Worm (Caenorhabditis elegans): Measurements from ENCODE around the gene pkc-2.
A peak's percentile ranks its signal among the peaks of the same experiment; 100 is the strongest.

Gene pkc-2

DNA sequence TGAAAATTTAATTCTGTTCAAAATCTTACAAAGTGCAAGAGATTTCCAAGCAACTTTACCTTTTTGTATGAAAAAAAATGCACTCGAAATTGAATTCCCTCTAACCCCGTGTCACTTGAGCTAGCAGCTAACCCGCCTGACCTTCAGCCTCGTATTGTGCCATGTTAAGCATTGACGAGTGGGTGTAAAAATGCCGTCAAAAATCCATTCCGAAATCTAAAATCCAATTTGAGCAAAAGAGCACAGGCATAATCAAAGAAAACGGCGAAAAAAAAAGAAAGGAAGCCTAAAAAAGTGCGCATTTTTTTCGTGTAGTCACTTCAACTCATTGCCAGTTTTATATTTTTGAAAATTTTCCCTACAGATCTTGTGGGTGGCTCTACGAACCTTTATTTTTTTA lies at the start of gene pkc-2:
Gene pkc-2 (plus strand): TSS at position 318 of the 400 bp plus-strand sequence.
- TF ChIP-seq fkh-10 (GFP tag; optimal IDR thresholded peaks at IDR 0.05) (peak; percentile 88), sea-2 (GFP tag; optimal IDR thresholded peaks at IDR 0.05) (no peak)

DNA sequence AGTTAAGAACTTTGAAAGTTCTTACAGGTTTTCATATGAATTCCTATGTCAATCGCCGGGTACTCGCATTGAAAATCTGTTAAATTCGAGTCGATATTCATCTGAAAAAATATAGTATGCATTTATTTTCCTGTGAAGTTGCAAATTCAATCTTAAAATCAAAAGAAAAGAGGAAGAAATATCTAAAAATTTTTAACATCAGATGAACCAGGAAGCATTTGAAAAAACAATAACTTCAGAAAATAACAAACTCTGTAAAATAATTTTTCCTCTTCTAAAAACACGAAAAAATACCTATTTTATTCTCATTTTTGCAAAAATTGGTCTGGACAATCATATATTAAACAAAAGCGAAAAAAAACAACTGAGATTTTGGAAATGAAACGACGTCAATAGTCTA lies 45.5 kb upstream of the pkc-2 start, which contains the start of gene npr-7:
Gene npr-7 (minus strand): TSS at position 101 of the 400 bp plus-strand sequence.
- TF ChIP-seq ztf-4 (tag; optimal IDR thresholded peaks at IDR 0.05) (no peak), ceh-28 (tag; optimal IDR thresholded peaks at IDR 0.05) (no peak), snpc-4 (tag; optimal IDR thresholded peaks at IDR 0.05) (no peak), ztf-11 (tag; optimal IDR thresholded peaks at IDR 0.05) (no peak), R02D3.7 (tag; optimal IDR thresholded peaks at IDR 0.05) (no peak), nhr-28 (tag; optimal IDR thresholded peaks at IDR 0.05) (no peak), mml-1 (tag; optimal IDR thresholded peaks at IDR 0.05) (no peak), tbx-2 (tag; optimal IDR thresholded peaks at IDR 0.05) (no peak), fos-1 (tag; optimal IDR thresholded peaks at IDR 0.05) (no peak), nhr-11 (tag; optimal IDR thresholded peaks at IDR 0.05) (no peak), fkh-10 (GFP tag; optimal IDR thresholded peaks at IDR 0.05) (no peak), ceh-82 (tag; optimal IDR thresholded peaks at IDR 0.05) (no peak), nhr-43 (tag; optimal IDR thresholded peaks at IDR 0.05; ENCODE audit: poor library complexity, severe bottlenecking) (no peak), fkh-2 (tag; optimal IDR thresholded peaks at IDR 0.05) (no peak), ceh-16 (tag; optimal IDR thresholded peaks at IDR 0.05) (no peak), mdl-1 (tag; optimal IDR thresholded peaks at IDR 0.05) (no peak)

ce11 chrX:9324962-9325361 lies 39.7 kb upstream of the pkc-2 start:
- TF ChIP-seq ztf-4 (tag; optimal IDR thresholded peaks at IDR 0.05) (no peak), R02D3.7 (tag; optimal IDR thresholded peaks at IDR 0.05) (no peak), nhr-76 (tag; optimal IDR thresholded peaks at IDR 0.05) (no peak), skn-1 (tag; optimal IDR thresholded peaks at IDR 0.05) (no peak), unc-39 (tag; optimal IDR thresholded peaks at IDR 0.05) (no peak), eor-1 (tag; optimal IDR thresholded peaks at IDR 0.05) (no peak), nfya-1 (tag; optimal IDR thresholded peaks at IDR 0.05; ENCODE audit: insufficient read depth) (no peak), ceh-28 (tag; optimal IDR thresholded peaks at IDR 0.05) (no peak), elt-1 (tag; optimal IDR thresholded peaks at IDR 0.05) (no peak)

DNA sequence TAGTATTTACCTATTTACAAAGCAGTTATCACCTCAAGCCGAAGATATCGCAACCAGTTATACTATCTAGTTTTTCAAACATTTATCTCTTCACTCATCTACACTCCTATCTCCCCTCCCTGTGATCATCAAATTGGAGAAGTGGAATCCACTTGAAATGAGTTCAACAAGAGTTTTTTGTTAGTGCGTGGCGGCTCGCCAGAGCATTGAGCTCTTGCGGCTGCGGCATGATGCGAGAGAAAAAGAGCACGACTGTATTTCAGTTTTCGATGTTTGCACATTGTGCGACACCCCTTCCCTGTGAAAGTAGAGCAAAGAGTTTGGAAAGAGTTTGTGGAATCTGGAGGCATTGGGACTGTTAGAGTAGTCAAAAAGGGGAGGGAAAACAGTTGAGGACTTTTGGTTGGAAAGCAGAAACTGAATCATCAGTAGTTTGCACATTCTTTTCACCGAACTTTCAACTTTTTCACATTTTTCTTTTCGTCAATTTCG lies 33.9 kb upstream of the pkc-2 start, which contains the start of gene T20B5.2:
Gene T20B5.2 (plus strand): TSS at position 442 of the 492 bp plus-strand sequence.
- TF ChIP-seq fos-1 (tag; optimal IDR thresholded peaks at IDR 0.05) (no peak), pha-4 (tag; optimal IDR thresholded peaks at IDR 0.05) (peak; percentile 74)

- TF ChIP-seq egl-5 (tag; optimal IDR thresholded peaks at IDR 0.05) (no peak), ztf-4 (tag; optimal IDR thresholded peaks at IDR 0.05) (no peak), aly-2 (tag; optimal IDR thresholded peaks at IDR 0.05) (no peak), fos-1 (tag; optimal IDR thresholded peaks at IDR 0.05) (no peak), unc-62 (GFP tag; optimal IDR thresholded peaks at IDR 0.05) (no peak), jun-1 (tag; optimal IDR thresholded peaks at IDR 0.05) (no peak), ceh-16 (tag; optimal IDR thresholded peaks at IDR 0.05) (no peak), fkh-2 (tag; optimal IDR thresholded peaks at IDR 0.05) (no peak), ama-1 (optimal IDR thresholded peaks at IDR 0.05) (no peak), nhr-67 (tag; optimal IDR thresholded peaks at IDR 0.05) (no peak), ZK546.5 (tag; optimal IDR thresholded peaks at IDR 0.05) (no peak), daf-12 (tag; optimal IDR thresholded peaks at IDR 0.05) (no peak), nhr-25 (tag; optimal IDR thresholded peaks at IDR 0.05) (no peak)
Measured at ce11 chrX:9336227-9336626, 28.4 kb upstream of the pkc-2 start.

- TF ChIP-seq pqm-1 (tag; optimal IDR thresholded peaks at IDR 0.05), result peak; percentile 5
- TF ChIP-seq hmg-11 (tag; optimal IDR thresholded peaks at IDR 0.05), result peak; percentile 88
- TF ChIP-seq lin-39 (tag; optimal IDR thresholded peaks at IDR 0.05), result peak; percentile 83
- TF ChIP-seq pha-4 (tag; optimal IDR thresholded peaks at IDR 0.05), result peak; percentile 24
- TF ChIP-seq nhr-25 (tag; optimal IDR thresholded peaks at IDR 0.05), result peak; percentile 64
- TF ChIP-seq fkh-10 (GFP tag; optimal IDR thresholded peaks at IDR 0.05), result no peak
- TF ChIP-seq sea-2 (GFP tag; optimal IDR thresholded peaks at IDR 0.05), result peak; percentile 70
- peak; percentile 67 for TF ChIP-seq egl-27 (tag; optimal IDR thresholded peaks at IDR 0.05)
- TF ChIP-seq lsy-12 (tag; optimal IDR thresholded peaks at IDR 0.05), result peak; percentile 35
- peak; percentile 82 for TF ChIP-seq nfya-1 (tag; optimal IDR thresholded peaks at IDR 0.05; ENCODE audit: insufficient read depth)
- peak; percentile 69 for TF ChIP-seq nhr-23 (tag; optimal IDR thresholded peaks at IDR 0.05)
- peak; percentile 13 for TF ChIP-seq ceh-28 (tag; optimal IDR thresholded peaks at IDR 0.05)
- peak; percentile 56 for TF ChIP-seq tbx-2 (tag; optimal IDR thresholded peaks at IDR 0.05)
- TF ChIP-seq skn-1 (tag; optimal IDR thresholded peaks at IDR 0.05), result peak; percentile 38
- no peak for TF ChIP-seq nhr-43 (tag; optimal IDR thresholded peaks at IDR 0.05; ENCODE audit: poor library complexity, severe bottlenecking)
- peak; percentile 33 for TF ChIP-seq elt-1 (tag; optimal IDR thresholded peaks at IDR 0.05)
- peak; percentile 59 for TF ChIP-seq lin-15B (tag; optimal IDR thresholded peaks at IDR 0.05)
- TF ChIP-seq ceh-9 (tag; optimal IDR thresholded peaks at IDR 0.05), result no peak
- no peak for TF ChIP-seq eor-1 (tag; optimal IDR thresholded peaks at IDR 0.05)
Measured at ce11 chrX:9337832-9338231, 26.8 kb upstream of the pkc-2 start.

All from whole organism, L3 larva.